Fruit fly (Drosophila melanogaster): ENCODE data around the gene CG10657.

Gene CG10657

DNA sequence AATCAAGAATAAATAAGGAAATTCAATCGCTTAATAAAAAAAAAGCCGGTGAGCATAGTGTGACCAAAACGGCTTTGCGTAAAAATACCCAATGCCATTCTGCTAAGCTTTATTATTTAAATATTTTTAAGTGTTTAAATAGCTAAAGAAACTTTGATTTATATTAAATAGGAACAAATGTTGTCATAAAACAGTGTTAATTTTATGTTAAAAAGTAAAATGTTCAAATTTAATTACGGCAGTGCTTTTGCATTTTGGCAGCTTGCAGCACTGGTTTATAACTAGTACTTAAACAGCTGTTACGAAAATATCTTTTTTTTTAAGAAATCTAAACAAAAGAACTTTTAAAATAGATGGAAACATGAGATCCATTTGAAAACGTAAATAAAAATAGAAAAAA lies 4.2 kb upstream of the CG10657 start, which contains the start of the genes CG10638 and CG10681 (continued):
- TF ChIP-seq Kr (GFP tag; optimal IDR thresholded peaks at IDR 0.05) (no peak), MBD-R2 (GFP tag; IDR thresholded peaks at IDR 0.05) (peak; percentile 77), her (GFP tag; optimal IDR thresholded peaks at IDR 0.05) (no peak), ab (GFP tag; optimal IDR thresholded peaks at IDR 0.05) (no peak), CG16779 (GFP tag; IDR thresholded peaks at IDR 0.05) (no peak), BtbVII (GFP tag; optimal IDR thresholded peaks at IDR 0.05) (no peak), MTF-1 (GFP tag; optimal IDR thresholded peaks at IDR 0.05; ENCODE audit: borderline replicate concordance) (no peak), CG30403 (GFP tag; optimal IDR thresholded peaks at IDR 0.05) (peak; percentile 49), CG2199 (GFP tag; IDR thresholded peaks at IDR 0.05) (no peak), CG8765 (GFP tag; IDR thresholded peaks at IDR 0.05) (no peak), Side (GFP tag; optimal IDR thresholded peaks at IDR 0.05) (no peak), HmgZ (tag; optimal IDR thresholded peaks at IDR 0.05) (peak; percentile 62), CG18011 (GFP tag; optimal IDR thresholded peaks at IDR 0.05) (peak; percentile 30), hth (optimal IDR thresholded peaks at IDR 0.05) (no peak), CHES-1-like (GFP tag; optimal IDR thresholded peaks at IDR 0.05) (peak; percentile 3), org-1 (GFP tag; optimal IDR thresholded peaks at IDR 0.05) (no peak), CG17328 (GFP tag; IDR thresholded peaks at IDR 0.05) (no peak), hkb (optimal IDR thresholded peaks at IDR 0.05) (no peak), hkb (GFP tag; IDR thresholded peaks at IDR 0.05) (peak; percentile 44; the same call in 1 of the 2 replicates), Atf6 (GFP tag; IDR thresholded peaks at IDR 0.05) (peak; percentile 29; the same call in 1 of the 2 replicates), Dref (GFP tag; IDR thresholded peaks at IDR 0.05) (no peak), wek (GFP tag; optimal IDR thresholded peaks at IDR 0.05) (no peak), zen2 (GFP tag; IDR thresholded peaks at IDR 0.05; ENCODE audit: partially characterized antibody) (no peak), CG32767 (GFP tag; IDR thresholded peaks at IDR 0.05) (no peak), CG7786 (GFP tag; optimal IDR thresholded peaks at IDR 0.05) (no peak), CG12942 (GFP tag; optimal IDR thresholded peaks at IDR 0.05) (no peak), crp (GFP tag; optimal IDR thresholded peaks at IDR 0.05) (peak; percentile 67 to 91), CG14710 (tag; optimal IDR thresholded peaks at IDR 0.05) (peak; percentile 81), CG9876 (GFP tag; optimal IDR thresholded peaks at IDR 0.05) (no peak), Dad (GFP tag; optimal IDR thresholded peaks at IDR 0.05) (no peak), CG17186 (GFP tag; optimal IDR thresholded peaks at IDR 0.05) (no peak), lov (optimal IDR thresholded peaks at IDR 0.05) (no peak), lov (GFP tag; IDR thresholded peaks at IDR 0.05) (no peak), chm (GFP tag; IDR thresholded peaks at IDR 0.05) (no peak), abd-A (tag; optimal IDR thresholded peaks at IDR 0.05) (no peak), CG14441 (GFP tag; IDR thresholded peaks at IDR 0.05) (no peak), Fer2 (tag; optimal IDR thresholded peaks at IDR 0.05) (no peak), CG11085 (GFP tag; IDR thresholded peaks at IDR 0.05) (no peak), bcd (GFP tag; optimal IDR thresholded peaks at IDR 0.05) (no peak), dysf (GFP tag; IDR thresholded peaks at IDR 0.05) (no peak), Hr3 (GFP tag; optimal IDR thresholded peaks at IDR 0.05) (peak; percentile 22), tup (GFP tag; optimal IDR thresholded peaks at IDR 0.05) (no peak), lbe (GFP tag; optimal IDR thresholded peaks at IDR 0.05) (peak; percentile 85), GATAe (GFP tag; conservative IDR thresholded peaks at IDR 0.05) (no peak), Fer3 (tag; optimal IDR thresholded peaks at IDR 0.05) (peak; percentile 25), D (optimal IDR thresholded peaks at IDR 0.05) (no peak), D (GFP tag; optimal IDR thresholded peaks at IDR 0.05) (no peak), tin (GFP tag; optimal IDR thresholded peaks at IDR 0.05) (peak; percentile 43), sob (GFP tag; IDR thresholded peaks at IDR 0.05) (peak; percentile 37; the same call in 1 of the 2 replicates), NFAT (GFP tag; IDR thresholded peaks at IDR 0.05) (no peak), Opbp (GFP tag; IDR thresholded peaks at IDR 0.05; ENCODE audit: partially characterized antibody) (no peak), pb (GFP tag; optimal IDR thresholded peaks at IDR 0.05) (no peak), CG6689 (GFP tag; IDR thresholded peaks at IDR 0.05) (no peak), CG31224 (GFP tag; IDR thresholded peaks at IDR 0.05) (no peak)

Data from whole organism, embryonic.